Worm (Caenorhabditis elegans): ENCODE data around the gene dhhc-9.

Gene dhhc-9

ce11 chrX:2401883-2402282 is at the start of gene dhhc-9:
Gene dhhc-9, minus strand, starts transcription at chrX:2402036.
- TF ChIP-seq unc-62 (GFP tag; optimal IDR thresholded peaks at IDR 0.05) = no peak

ce11 chrX:2450994-2451393 is 49.2 kb upstream of the dhhc-9 start:
- no peak for TF ChIP-seq unc-62 (GFP tag; optimal IDR thresholded peaks at IDR 0.05)

- TF ChIP-seq unc-62 (GFP tag; optimal IDR thresholded peaks at IDR 0.05) = no peak
Measured at ce11 chrX:2447214-2447613, 45.4 kb upstream of the dhhc-9 start.

ce11 chrX:2446185-2446584 is 44.3 kb upstream of the dhhc-9 start:
- no peak for TF ChIP-seq unc-62 (GFP tag; optimal IDR thresholded peaks at IDR 0.05)

ce11 chrX:2443304-2443703 is 41.5 kb upstream of the dhhc-9 start, which contains the start of gene T07D1.3:
Gene T07D1.3, minus strand, starts transcription at chrX:2443404.
- no peak for TF ChIP-seq unc-62 (GFP tag; optimal IDR thresholded peaks at IDR 0.05)

- no peak for TF ChIP-seq unc-62 (GFP tag; optimal IDR thresholded peaks at IDR 0.05)
Measured at ce11 chrX:2441163-2441562, 39.3 kb upstream of the dhhc-9 start.

- no peak for TF ChIP-seq unc-62 (GFP tag; optimal IDR thresholded peaks at IDR 0.05)
Measured at ce11 chrX:2439728-2440127, 37.9 kb upstream of the dhhc-9 start.

- no peak for TF ChIP-seq unc-62 (GFP tag; optimal IDR thresholded peaks at IDR 0.05)
Measured at ce11 chrX:2439309-2439708, 37.5 kb upstream of the dhhc-9 start.

ce11 chrX:2438857-2439256 is 37.0 kb upstream of the dhhc-9 start, which contains the start of gene gid-2:
Gene gid-2, minus strand, starts transcription at chrX:2438957.
- no peak for TF ChIP-seq unc-62 (GFP tag; optimal IDR thresholded peaks at IDR 0.05)

ce11 chrX:2435353-2435752 is 33.5 kb upstream of the dhhc-9 start:
- no peak for TF ChIP-seq unc-62 (GFP tag; optimal IDR thresholded peaks at IDR 0.05)

ce11 chrX:2433805-2434204 is 32.0 kb upstream of the dhhc-9 start:
- no peak for TF ChIP-seq unc-62 (GFP tag; optimal IDR thresholded peaks at IDR 0.05)

- TF ChIP-seq unc-62 (GFP tag; optimal IDR thresholded peaks at IDR 0.05) = no peak
Measured at ce11 chrX:2432459-2432858, 30.6 kb upstream of the dhhc-9 start.

ce11 chrX:2430317-2430716 is 28.5 kb upstream of the dhhc-9 start:
- TF ChIP-seq unc-62 (GFP tag; optimal IDR thresholded peaks at IDR 0.05) = no peak

ce11 chrX:2427404-2427803 is 25.6 kb upstream of the dhhc-9 start, which contains the start of gene gcy-31:
Gene gcy-31, minus strand, starts transcription at chrX:2427504.
- TF ChIP-seq unc-62 (GFP tag; optimal IDR thresholded peaks at IDR 0.05) = no peak

- no peak for TF ChIP-seq unc-62 (GFP tag; optimal IDR thresholded peaks at IDR 0.05)
Measured at ce11 chrX:2426932-2427331, 25.1 kb upstream of the dhhc-9 start.

ce11 chrX:2425284-2425683 is 23.4 kb upstream of the dhhc-9 start:
- no peak for TF ChIP-seq unc-62 (GFP tag; optimal IDR thresholded peaks at IDR 0.05)

- no peak for TF ChIP-seq unc-62 (GFP tag; optimal IDR thresholded peaks at IDR 0.05)
Measured at ce11 chrX:2422123-2422522, 20.3 kb upstream of the dhhc-9 start.

ce11 chrX:2419777-2420176 is 17.9 kb upstream of the dhhc-9 start, which contains the start of gene glr-7:
Gene glr-7, minus strand, starts transcription at chrX:2419877.
- no peak for TF ChIP-seq unc-62 (GFP tag; optimal IDR thresholded peaks at IDR 0.05)

All from whole organism, dauer.